Fruit fly (Drosophila melanogaster): ENCODE measurements around the gene CG3558.
A peak's percentile ranks its signal among the peaks of the same experiment; 100 is the strongest.

The CG3558 gene

dm6 chr2L:2979091-2979490 lies 13.6 kb upstream of the CG3558 start, which contains the start of gene CG9643 (continued):
- 0 out of 2 replicates have a peak, but pooled peaks have one; percentile 11 for TF ChIP-seq CG1024 (GFP tag; IDR thresholded peaks at IDR 0.05)
- peak; percentile 44 for TF ChIP-seq CG17829 (tag; optimal IDR thresholded peaks at IDR 0.05)
- TF ChIP-seq BEAF-32 (GFP tag; optimal IDR thresholded peaks at IDR 0.05), result peak; percentile 19
- peak; percentile 80 for TF ChIP-seq YL-1 (GFP tag; optimal IDR thresholded peaks at IDR 0.05)
- TF ChIP-seq tll (GFP tag; optimal IDR thresholded peaks at IDR 0.05), result no peak
- no peak for TF ChIP-seq CG17802 (tag; optimal IDR thresholded peaks at IDR 0.05)
- TF ChIP-seq CG4617 (GFP tag; optimal IDR thresholded peaks at IDR 0.05; ENCODE audit: borderline replicate concordance), result peak; percentile 47
- peak; percentile 74 for TF ChIP-seq CG17186 (GFP tag; optimal IDR thresholded peaks at IDR 0.05)
- no peak for TF ChIP-seq dimm (GFP tag; IDR thresholded peaks at IDR 0.05)
- TF ChIP-seq pfk (GFP tag; optimal IDR thresholded peaks at IDR 0.05), result peak; percentile 98
- TF ChIP-seq CG15514 (GFP tag; optimal IDR thresholded peaks at IDR 0.05), result peak; percentile 68
- TF ChIP-seq CG9215 (GFP tag; IDR thresholded peaks at IDR 0.05), result no peak
- TF ChIP-seq CG8924 (tag; optimal IDR thresholded peaks at IDR 0.05), result peak; percentile 44
- TF ChIP-seq stwl (tag; optimal IDR thresholded peaks at IDR 0.05), result peak; percentile 68
- TF ChIP-seq jing (GFP tag; optimal IDR thresholded peaks at IDR 0.05), result no peak
- peak; percentile 64 for TF ChIP-seq CG12659 (GFP tag; optimal IDR thresholded peaks at IDR 0.05)
- TF ChIP-seq Med (GFP tag), result peak; percentile 20
- peak; percentile 14 for TF ChIP-seq Sry-δ (GFP tag; optimal IDR thresholded peaks at IDR 0.05)
- TF ChIP-seq CG17912 (GFP tag; optimal IDR thresholded peaks at IDR 0.05), result no peak
- no peak for TF ChIP-seq CG11398 (GFP tag; optimal IDR thresholded peaks at IDR 0.05)
- TF ChIP-seq Xrp1 (GFP tag; IDR thresholded peaks at IDR 0.05), result no peak
- TF ChIP-seq unc-4 (GFP tag; IDR thresholded peaks at IDR 0.05; ENCODE audit: partially characterized antibody), result 0 out of 2 replicates have a peak, but pooled peaks have one; percentile 27
- TF ChIP-seq Dll (GFP tag; IDR thresholded peaks at IDR 0.05; ENCODE audit: partially characterized antibody), result 0 out of 4 replicates have a peak, but pooled peaks have one; percentile 43
- TF ChIP-seq Vsx1 (GFP tag; optimal IDR thresholded peaks at IDR 0.05), result no peak
- TF ChIP-seq amos (GFP tag; IDR thresholded peaks at IDR 0.05; ENCODE audit: partially characterized antibody), result peak; percentile 29; the same call in 1 of the 2 replicates
- TF ChIP-seq tx (GFP tag; optimal IDR thresholded peaks at IDR 0.05), result no peak
- TF ChIP-seq Dp (GFP tag; optimal IDR thresholded peaks at IDR 0.05), result peak; percentile 73
- TF ChIP-seq CG9797 (GFP tag; optimal IDR thresholded peaks at IDR 0.05), result peak; percentile 26
- no peak for TF ChIP-seq Drgx (GFP tag; IDR thresholded peaks at IDR 0.05)
- peak; percentile 49 for TF ChIP-seq CG2116 (GFP tag; optimal IDR thresholded peaks at IDR 0.05)
- peak; percentile 83 for TF ChIP-seq pzg (GFP tag; optimal IDR thresholded peaks at IDR 0.05)
- no peak for TF ChIP-seq her (GFP tag; optimal IDR thresholded peaks at IDR 0.05)
- TF ChIP-seq Scr (GFP tag; IDR thresholded peaks at IDR 0.05; ENCODE audit: partially characterized antibody), result peak; percentile 40; the same call in 1 of the 2 replicates
- peak; percentile 87 to 97 for TF ChIP-seq crp (GFP tag; optimal IDR thresholded peaks at IDR 0.05)
- TF ChIP-seq CG14710 (tag; optimal IDR thresholded peaks at IDR 0.05), result peak; percentile 50
- peak; percentile 92 for TF ChIP-seq MBD-R2 (GFP tag; IDR thresholded peaks at IDR 0.05)
- TF ChIP-seq CG1603 (tag; optimal IDR thresholded peaks at IDR 0.05), result peak; percentile 100
- peak; percentile 61 for TF ChIP-seq MESR4 (GFP tag; optimal IDR thresholded peaks at IDR 0.05)
- TF ChIP-seq kay (GFP tag; optimal IDR thresholded peaks at IDR 0.05), result no peak
- no peak for TF ChIP-seq HLH54F (GFP tag; optimal IDR thresholded peaks at IDR 0.05)
- TF ChIP-seq hkb (optimal IDR thresholded peaks at IDR 0.05), result no peak
- TF ChIP-seq hkb (GFP tag; IDR thresholded peaks at IDR 0.05), result no peak
- TF ChIP-seq CG18262 (tag; optimal IDR thresholded peaks at IDR 0.05), result no peak
- TF ChIP-seq CG10267 (tag; optimal IDR thresholded peaks at IDR 0.05), result peak; percentile 39
- TF ChIP-seq CG13775 (GFP tag; optimal IDR thresholded peaks at IDR 0.05), result peak; percentile 7
- peak; percentile 44 for TF ChIP-seq CG13287 (GFP tag; IDR thresholded peaks at IDR 0.05; ENCODE audit: partially characterized antibody)
- TF ChIP-seq sr (GFP tag; IDR thresholded peaks at IDR 0.05), result no peak
- TF ChIP-seq CG1647 (GFP tag; optimal IDR thresholded peaks at IDR 0.05), result no peak
- TF ChIP-seq pros (GFP tag; optimal IDR thresholded peaks at IDR 0.05), result no peak
